Worm (Caenorhabditis elegans) whole organism, L2 larva: Measurements from ENCODE around the gene ceh-7.

ENCODE experiments used
- aly-2 ChIP-seq: fragments of 150-350 bp; optimal IDR thresholded peaks from 2 replicates; lab custom pipeline; 2014; ENCODE audit warnings: missing biosample characterization, missing genetic modification characterization
- ama-1 ChIP-seq: fragments of 150-350 bp; optimal IDR thresholded peaks from 2 replicates; lab custom pipeline; 2018; ENCODE audit warnings: inconsistent platforms
- fos-1 ChIP-seq: fragments of 150-350 bp; optimal IDR thresholded peaks from 2 replicates; lab custom pipeline; 2014; ENCODE audit warnings: missing biosample characterization, missing genetic modification characterization
- lin-11 ChIP-seq: fragments of 150-350 bp; sonication (generic microtip); optimal IDR thresholded peaks from 2 replicates; lab custom pipeline; 2014; ENCODE audit warnings: missing biosample characterization, missing genetic modification characterization, inconsistent platforms, mixed read lengths
- lin-39 ChIP-seq: fragments of 150-350 bp; optimal IDR thresholded peaks from 2 replicates; lab custom pipeline; 2014; ENCODE audit warnings: missing biosample characterization, missing genetic modification reagents, missing genetic modification characterization
- nhr-11 ChIP-seq: fragments of 150-350 bp; optimal IDR thresholded peaks from 2 replicates; lab custom pipeline; 2014; ENCODE audit warnings: missing biosample characterization, missing genetic modification characterization
- nhr-237 ChIP-seq: fragments of 150-350 bp; optimal IDR thresholded peaks from 2 replicates; lab custom pipeline; 2014; ENCODE audit warnings: missing biosample characterization, missing genetic modification characterization
- nhr-25 ChIP-seq: fragments of 150-350 bp; sonication (generic microtip); optimal IDR thresholded peaks from 3 replicates; lab custom pipeline; 2014; ENCODE audit warnings: missing biosample characterization, missing genetic modification characterization
- skn-1 ChIP-seq: sonication (generic microtip); optimal IDR thresholded peaks from 2 replicates; lab custom pipeline; 2017; ENCODE audit warnings: missing biosample characterization, missing genetic modification characterization
- ztf-11 ChIP-seq: sonication (generic microtip); optimal IDR thresholded peaks from 2 replicates; lab custom pipeline; 2017; ENCODE audit warnings: missing biosample characterization, missing genetic modification characterization

- no peak for TF ChIP-seq ztf-11 (tag; lab: Kevin White, UChicago)
- no peak for TF ChIP-seq aly-2 (tag; lab: Kevin White, UChicago)
- TF ChIP-seq nhr-25 (tag; lab: Kevin White, UChicago) = no peak
- TF ChIP-seq ama-1 = no peak
- TF ChIP-seq nhr-237 (tag; lab: Kevin White, UChicago) = no peak
- no peak for TF ChIP-seq skn-1 (tag; lab: Kevin White, UChicago)
- no peak for TF ChIP-seq lin-39 (tag; lab: Kevin White, UChicago)
- no peak for TF ChIP-seq lin-11 (tag; lab: Kevin White, UChicago)
- no peak for TF ChIP-seq nhr-11 (tag; lab: Kevin White, UChicago)
- TF ChIP-seq fos-1 (tag; lab: Kevin White, UChicago) = no peak
Measured at ce11 chrII:8701059-8701458, 2.6 kb downstream of the ceh-7 start.
